Worm (Caenorhabditis elegans) whole organism, L3 larva: Measurements from ENCODE around the gene C15B12.4.

Experiments
- ama-1 ChIP-seq: fragments of 150-350 bp; optimal IDR thresholded peaks from 2 replicates; lab custom pipeline; 2018
- daf-12 ChIP-seq: fragments of 150-350 bp; optimal IDR thresholded peaks from 2 replicates; lab custom pipeline; 2014; ENCODE audit warnings: missing biosample characterization, missing genetic modification reagents, missing genetic modification characterization
- lin-15B ChIP-seq: fragments of 150-350 bp; optimal IDR thresholded peaks from 2 replicates; lab custom pipeline; 2014; ENCODE audit warnings: missing biosample characterization, missing genetic modification characterization
- nhr-28 ChIP-seq: fragments of 150-350 bp; optimal IDR thresholded peaks from 2 replicates; lab custom pipeline; 2014; ENCODE audit warnings: missing biosample characterization, missing genetic modification characterization
- nhr-76 ChIP-seq: fragments of 150-350 bp; sonication (generic microtip); optimal IDR thresholded peaks from 5 replicates; lab custom pipeline; 2014; ENCODE audit warnings: missing biosample characterization, missing genetic modification characterization
- unc-39 ChIP-seq: sonication (generic microtip); optimal IDR thresholded peaks from 4 replicates; lab custom pipeline; 2017; ENCODE audit warnings: missing biosample characterization, missing genetic modification characterization
- unc-62 ChIP-seq: fragments of 150-350 bp; sonication (generic microtip); optimal IDR thresholded peaks from 4 replicates; lab custom pipeline; 2014; ENCODE audit warnings: missing biosample characterization, missing genetic modification reagents, missing genetic modification characterization
- ztf-11 ChIP-seq: fragments of 150-350 bp; optimal IDR thresholded peaks from 2 replicates; lab custom pipeline; 2014; ENCODE audit warnings: missing biosample characterization, missing genetic modification characterization

ce11 chrX:6505662-6506061, 32.1 kb upstream of the C15B12.4 start, which contains the start of gene glr-8:
- TF ChIP-seq ama-1 (lab: Kevin White, UChicago), result no peak
- TF ChIP-seq unc-62, result no peak
- TF ChIP-seq ztf-11 (tag; lab: Kevin White, UChicago), result no peak
- TF ChIP-seq nhr-28 (tag; lab: Kevin White, UChicago), result no peak
- TF ChIP-seq unc-39, result no peak
- no peak for TF ChIP-seq nhr-76 (tag; lab: Kevin White, UChicago)
- TF ChIP-seq daf-12 (tag; lab: Kevin White, UChicago), result no peak
- TF ChIP-seq lin-15B (tag; lab: Kevin White, UChicago), result no peak
